Fruit fly (Drosophila melanogaster) whole organism, wandering third instar larva: ENCODE results near the gene CG31835.

ENCODE experiments used
- Abd-B ChIP-seq: fragments of >200 bp; optimal IDR thresholded peaks from 2 replicates; lab custom pipeline; 2017; ENCODE audit warnings: missing biosample characterization, missing genetic modification characterization
- CG32264 ChIP-seq: fragments of 200-800 bp; sonication (Bioruptor generic); optimal IDR thresholded peaks from 2 replicates; lab custom pipeline; 2016; ENCODE audit warnings: missing biosample characterization, missing genetic modification characterization
- CrebA ChIP-seq: fragments of 200-800 bp; sonication (Bioruptor generic); optimal IDR thresholded peaks from 2 replicates; lab custom pipeline; 2016; ENCODE audit warnings: missing biosample characterization, mild to moderate bottlenecking, missing genetic modification characterization, borderline replicate concordance
- HLH106 ChIP-seq: fragments of 200-800 bp; optimal IDR thresholded peaks from 3 replicates; lab custom pipeline; 2019; ENCODE audit warnings: missing biosample characterization, mild to moderate bottlenecking, missing genetic modification characterization, moderate library complexity
- Hnf4 ChIP-seq: fragments of 200-800 bp; sonication (Bioruptor generic); optimal IDR thresholded peaks from 2 replicates; lab custom pipeline; 2016; ENCODE audit warnings: missing biosample characterization, mild to moderate bottlenecking, missing genetic modification characterization
- Hr78 ChIP-seq: fragments of >200 bp; optimal IDR thresholded peaks from 2 replicates; lab custom pipeline; 2017; ENCODE audit warnings: missing biosample characterization, missing genetic modification characterization
- Hr83 ChIP-seq: fragments of 200-300 bp; sonication (Bioruptor generic); optimal IDR thresholded peaks from 2 replicates; lab custom pipeline; 2016; ENCODE audit warnings: missing biosample characterization, mild to moderate bottlenecking, missing genetic modification characterization, moderate library complexity; ENCODE audit not compliant: poor library complexity, severe bottlenecking
- Jra ChIP-seq: sonication (Bioruptor generic); optimal IDR thresholded peaks from 2 replicates; lab custom pipeline; 2016; ENCODE audit warnings: missing biosample characterization, missing genetic modification characterization
- Mio ChIP-seq: sonication (Bioruptor generic); optimal IDR thresholded peaks from 2 replicates; lab custom pipeline; 2016; ENCODE audit warnings: missing biosample characterization, missing genetic modification characterization
- Myc ChIP-seq: fragments of >200 bp; optimal IDR thresholded peaks from 2 replicates; lab custom pipeline; 2017
- N ChIP-seq: fragments of >200 bp; optimal IDR thresholded peaks from 2 replicates; lab custom pipeline; 2018; ENCODE audit warnings: missing biosample characterization, missing external identifiers, missing genetic modification characterization
- OdsH ChIP-seq: fragments of 200-800 bp; sonication (Bioruptor generic); optimal IDR thresholded peaks from 2 replicates; lab custom pipeline; 2016; ENCODE audit warnings: missing biosample characterization, mild to moderate bottlenecking, missing genetic modification characterization
- Rel ChIP-seq, 2 experiments: fragments of 200-800 bp; sonication (Bioruptor generic) in 1 of 2; optimal IDR thresholded peaks; 2 replicates in 1 of 2; 3 replicates in 1 of 2; lab custom pipeline; 2016 to 2019; ENCODE audit warnings: mild to moderate bottlenecking in 2 of 2, missing biosample characterization in 2 of 2, missing genetic modification characterization in 2 of 2, moderate library complexity in 1 of 2
- Sp1 ChIP-seq: fragments of 200-800 bp; sonication (Bioruptor generic); optimal IDR thresholded peaks from 3 replicates; lab custom pipeline; 2019; ENCODE audit warnings: missing biosample characterization, mild to moderate bottlenecking, missing genetic modification characterization, moderate library complexity
- Vsx2 ChIP-seq: fragments of 200-300, 225-300 bp; sonication (Bioruptor generic); optimal IDR thresholded peaks from 2 replicates; lab custom pipeline; 2018; ENCODE audit warnings: missing biosample characterization, missing genetic modification characterization; ENCODE audit not compliant: partially characterized antibody
- br ChIP-seq: fragments of 200-800 bp; sonication (Bioruptor generic); optimal IDR thresholded peaks from 2 replicates; lab custom pipeline; 2016; ENCODE audit warnings: missing biosample characterization, missing genetic modification characterization
- brk ChIP-seq: fragments of 200-800 bp; sonication (Bioruptor generic); optimal IDR thresholded peaks from 2 replicates; lab custom pipeline; 2016; ENCODE audit warnings: missing biosample characterization, mild to moderate bottlenecking, missing genetic modification characterization
- dl ChIP-seq, 2 experiments: fragments of 175-275, 200-275 bp in 1 of 2; fragments of 200-275 bp in 1 of 2; sonication (Bioruptor generic); optimal IDR thresholded peaks; lab custom pipeline; 2018; ENCODE audit warnings: mild to moderate bottlenecking in 2 of 2, missing biosample characterization in 2 of 2, missing genetic modification characterization in 2 of 2, moderate library complexity in 2 of 2; ENCODE audit not compliant: partially characterized antibody in 2 of 2, insufficient read depth in 1 of 2
- dmrt93B ChIP-seq: fragments of 200-800 bp; sonication (Bioruptor generic); optimal IDR thresholded peaks from 2 replicates; lab custom pipeline; 2018; ENCODE audit warnings: missing biosample characterization, mild to moderate bottlenecking, missing genetic modification characterization
- dsf ChIP-seq: sonication (Bioruptor generic); optimal IDR thresholded peaks from 2 replicates; lab custom pipeline; 2016; ENCODE audit warnings: missing biosample characterization, missing genetic modification characterization, borderline replicate concordance
- ey ChIP-seq: fragments of 200-800 bp; sonication (Bioruptor generic); optimal IDR thresholded peaks from 2 replicates; lab custom pipeline; 2016; ENCODE audit warnings: missing biosample characterization, missing genetic modification characterization
- fru ChIP-seq: fragments of 200-800 bp; sonication (Bioruptor generic); optimal IDR thresholded peaks from 3 replicates; lab custom pipeline; 2016; ENCODE audit warnings: missing biosample characterization, mild to moderate bottlenecking, missing genetic modification characterization
- h ChIP-seq: fragments of 200-800 bp; sonication (Bioruptor generic); optimal IDR thresholded peaks from 3 replicates; lab custom pipeline; 2016; ENCODE audit warnings: missing biosample characterization, mild to moderate bottlenecking, missing genetic modification characterization
- jim ChIP-seq: fragments of 175-275, 200-325 bp; sonication (Bioruptor generic); optimal IDR thresholded peaks from 2 replicates; lab custom pipeline; 2016; ENCODE audit warnings: missing biosample characterization, mild to moderate bottlenecking, missing genetic modification characterization
- lola ChIP-seq: fragments of >200 bp; optimal IDR thresholded peaks from 2 replicates; lab custom pipeline; 2017; ENCODE audit warnings: missing biosample characterization, missing genetic modification characterization
- pan ChIP-seq: fragments of >200 bp; optimal IDR thresholded peaks from 2 replicates; lab custom pipeline; 2017
- psq ChIP-seq: fragments of 200-800 bp; sonication (Bioruptor generic); optimal IDR thresholded peaks from 3 replicates; lab custom pipeline; 2017; ENCODE audit warnings: missing biosample characterization, mild to moderate bottlenecking, missing genetic modification characterization, moderate library complexity
- rgr ChIP-seq: fragments of 200-800 bp; sonication (Bioruptor generic); optimal IDR thresholded peaks from 3 replicates; lab custom pipeline; 2016; ENCODE audit warnings: missing biosample characterization, mild to moderate bottlenecking, missing genetic modification characterization
- sage ChIP-seq: fragments of 200-800 bp; sonication (Bioruptor generic); optimal IDR thresholded peaks from 2 replicates; lab custom pipeline; 2016; ENCODE audit warnings: missing biosample characterization, mild to moderate bottlenecking, missing genetic modification characterization
- sv ChIP-seq: fragments of 200-800 bp; sonication (Bioruptor generic); optimal IDR thresholded peaks from 3 replicates; lab custom pipeline; 2016; ENCODE audit warnings: missing biosample characterization, missing genetic modification characterization
- tai ChIP-seq: sonication (Bioruptor generic); optimal IDR thresholded peaks from 2 replicates; lab custom pipeline; 2016; ENCODE audit warnings: missing biosample characterization, missing genetic modification characterization
- usp ChIP-seq: fragments of >200 bp; optimal IDR thresholded peaks from 2 replicates; lab custom pipeline; 2017; ENCODE audit warnings: missing biosample characterization, missing genetic modification characterization
- woc ChIP-seq: sonication (Bioruptor generic); optimal IDR thresholded peaks from 2 replicates; lab custom pipeline; 2016; ENCODE audit warnings: missing biosample characterization, mild to moderate bottlenecking, missing genetic modification characterization

Gene CG31835

DNA sequence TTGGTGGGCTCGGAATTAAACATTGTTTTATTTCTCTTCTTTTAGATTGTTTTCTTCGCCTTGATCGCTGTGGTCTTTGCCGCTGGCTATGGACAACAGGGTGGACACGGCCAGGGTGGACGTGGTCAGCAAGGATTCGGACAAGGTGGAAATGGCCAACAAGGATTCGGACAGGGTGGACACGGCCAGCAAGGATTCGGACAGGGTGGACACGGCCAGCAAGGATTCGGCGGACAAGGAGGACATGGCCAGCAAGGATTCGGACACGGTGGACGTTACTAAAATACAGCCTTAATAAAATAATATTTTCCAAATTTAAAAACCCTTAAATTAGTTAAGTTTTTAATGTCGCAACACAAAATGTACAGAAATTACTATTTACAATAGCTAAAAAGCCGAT lies 7.7 kb downstream of the CG31835 start:
- TF ChIP-seq Hr83 (GFP tag; lab: Kevin White, UChicago), result peak; percentile 56
- no peak for TF ChIP-seq usp (GFP tag; lab: Kevin White, UChicago)
- TF ChIP-seq Myc, result no peak

- no peak for TF ChIP-seq sv
- TF ChIP-seq dsf, result no peak
- TF ChIP-seq pan (lab: Kevin White, UChicago), result no peak
- no peak for TF ChIP-seq tai (GFP tag; lab: Kevin White, UChicago)
- no peak for TF ChIP-seq Sp1
- TF ChIP-seq CG32264 (GFP tag; lab: Kevin White, UChicago), result no peak
- no peak for TF ChIP-seq fru (GFP tag; lab: Kevin White, UChicago)
- TF ChIP-seq Mio (GFP tag; lab: Kevin White, UChicago), result no peak
- TF ChIP-seq dmrt93B (GFP tag; lab: Kevin White, UChicago), result no peak
- TF ChIP-seq Hr83 (GFP tag; lab: Kevin White, UChicago), result no peak
- no peak for TF ChIP-seq sage (GFP tag; lab: Kevin White, UChicago)
- TF ChIP-seq Rel (GFP tag; optimal IDR thresholded peaks at IDR 0.05; lab: Kevin White, UChicago), result no peak
- no peak for TF ChIP-seq Rel (tag; optimal IDR thresholded peaks at IDR 0.05; lab: Kevin White, UChicago)
- no peak for TF ChIP-seq HLH106 (tag; lab: Kevin White, UChicago)
- TF ChIP-seq Jra (GFP tag; lab: Kevin White, UChicago), result no peak
- no peak for TF ChIP-seq Myc
- no peak for TF ChIP-seq h
- TF ChIP-seq, all 38 proteins: peak for 0
Observed at dm6 chr2L:14744121-14744520, 8.5 kb downstream of the CG31835 start, which contains the start of gene CG42681. Gene CG42681 (plus strand): TSS chr2L:14744421.

DNA sequence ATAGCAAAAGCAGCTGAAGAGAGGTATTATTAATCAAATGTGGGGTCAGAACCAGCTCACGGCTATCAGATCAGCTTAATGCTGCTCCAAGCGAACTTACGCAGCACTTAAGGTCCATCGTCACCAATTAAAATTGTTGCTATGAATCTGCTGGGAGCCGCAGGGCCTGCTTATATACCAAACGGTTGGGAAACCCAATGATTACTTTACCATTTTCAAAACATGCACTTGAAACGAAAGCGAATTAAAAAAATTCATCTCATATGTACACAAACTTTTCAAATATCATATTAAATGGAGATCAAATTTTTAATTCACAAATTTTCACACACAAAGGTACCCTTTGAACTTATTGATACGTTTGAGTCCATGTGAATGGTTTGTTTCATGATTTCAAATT lies 9.4 kb downstream of the CG31835 start, which contains the start of gene CG42587:
TSS of gene CG42587 (minus strand) at position 143 of the 400 bp plus-strand sequence.
- peak; percentile 47 for TF ChIP-seq rgr (GFP tag; lab: Kevin White, UChicago)
- no peak for TF ChIP-seq Jra (GFP tag; lab: Kevin White, UChicago)
- peak; percentile 25 for TF ChIP-seq h
- peak; percentile 21 for TF ChIP-seq fru (GFP tag; lab: Kevin White, UChicago)
- no peak for TF ChIP-seq Hr78 (GFP tag; lab: Kevin White, UChicago)
- TF ChIP-seq psq (GFP tag; lab: Kevin White, UChicago), result peak; percentile 1
- TF ChIP-seq Myc, result no peak
- TF ChIP-seq Hnf4 (GFP tag; lab: Kevin White, UChicago), result peak; percentile 9
- TF ChIP-seq OdsH (GFP tag; lab: Kevin White, UChicago), result peak; percentile 20
- peak; percentile 29 for TF ChIP-seq ey (GFP tag; lab: Kevin White, UChicago)
- no peak for TF ChIP-seq Rel (GFP tag; optimal IDR thresholded peaks at IDR 0.05; lab: Kevin White, UChicago)
- peak; percentile 64 for TF ChIP-seq Rel (tag; optimal IDR thresholded peaks at IDR 0.05; lab: Kevin White, UChicago)
- no peak for TF ChIP-seq Vsx2

- TF ChIP-seq Hr78 (GFP tag; lab: Kevin White, UChicago) (no peak), CG32264 (GFP tag; lab: Kevin White, UChicago) (no peak), jim (GFP tag; lab: Kevin White, UChicago) (no peak), pan (lab: Kevin White, UChicago) (no peak), Mio (GFP tag; lab: Kevin White, UChicago) (no peak), lola (GFP tag; lab: Kevin White, UChicago) (no peak)
- TF ChIP-seq, all 38 proteins: peak for 0
Observed at dm6 chr2L:14746068-14746467, 10.4 kb downstream of the CG31835 start.

DNA sequence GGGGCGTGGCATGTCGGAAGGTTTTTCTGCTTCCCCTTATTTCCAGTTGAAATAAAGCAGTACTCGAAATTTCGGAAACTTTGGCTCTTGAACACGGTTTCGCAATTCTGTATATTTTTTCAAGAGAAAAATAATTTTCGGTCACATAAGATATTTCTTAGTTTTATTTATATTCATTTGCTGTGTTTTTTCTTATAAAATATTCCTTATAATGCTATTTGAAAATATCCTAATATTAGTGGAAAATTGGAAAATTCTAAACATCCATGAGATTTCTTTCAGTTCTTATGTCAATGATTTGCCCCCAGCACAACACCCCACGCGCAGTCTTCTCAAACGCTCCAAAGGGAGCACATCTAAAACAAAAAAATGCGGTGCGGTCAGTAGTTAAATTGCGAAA lies 24.8 kb downstream of the CG31835 start, which contains the start of gene CG4691:
TSS of gene CG4691 (plus strand) at position 301 of the 400 bp plus-strand sequence.
- no peak for TF ChIP-seq Mio (GFP tag; lab: Kevin White, UChicago)
- TF ChIP-seq pan (lab: Kevin White, UChicago), result no peak
- TF ChIP-seq Hr83 (GFP tag; lab: Kevin White, UChicago), result no peak
- no peak for TF ChIP-seq Hnf4 (GFP tag; lab: Kevin White, UChicago)
- TF ChIP-seq CrebA, result no peak
- no peak for TF ChIP-seq Abd-B (GFP tag; lab: Kevin White, UChicago)
- no peak for TF ChIP-seq dl (GFP tag; optimal IDR thresholded peaks at IDR 0.05; lab: Kevin White, UChicago; ENCODE audit: insufficient read depth in 1 of 2, partially characterized antibody in 2 of 2)
- no peak for TF ChIP-seq brk
- TF ChIP-seq woc (GFP tag; lab: Kevin White, UChicago), result no peak
- TF ChIP-seq lola (GFP tag; lab: Kevin White, UChicago), result no peak
- TF ChIP-seq HLH106 (tag; lab: Kevin White, UChicago), result no peak
- no peak for TF ChIP-seq br (GFP tag; lab: Kevin White, UChicago)
- TF ChIP-seq N (GFP tag; lab: Kevin White, UChicago), result no peak
- TF ChIP-seq Sp1, result no peak
- TF ChIP-seq Hr78 (GFP tag; lab: Kevin White, UChicago), result no peak
- no peak for TF ChIP-seq dmrt93B (GFP tag; lab: Kevin White, UChicago)
- TF ChIP-seq, all 38 proteins: peak for 0
